Worm (Caenorhabditis elegans) whole organism, L2 larva: ENCODE results near the gene chin-1.
A peak's percentile ranks its signal among the peaks of the same experiment; 100 is the strongest.

Source experiments
- F13H6.1 ChIP-seq: sonication (generic microtip); optimal IDR thresholded peaks from 2 replicates; lab custom pipeline; 2016; ENCODE audit warnings: missing genetic modification characterization, missing compliant biosample characterization
- R02D3.7 ChIP-seq: fragments of 150-350 bp; optimal IDR thresholded peaks from 2 replicates; lab custom pipeline; 2014; ENCODE audit warnings: missing biosample characterization, missing genetic modification characterization
- ZK546.5 ChIP-seq: sonication (generic microtip); optimal IDR thresholded peaks from 2 replicates; lab custom pipeline; 2017; ENCODE audit warnings: missing biosample characterization, missing genetic modification characterization
- aly-2 ChIP-seq: fragments of 150-350 bp; optimal IDR thresholded peaks from 2 replicates; lab custom pipeline; 2014; ENCODE audit warnings: missing biosample characterization, missing genetic modification characterization
- ama-1 ChIP-seq: fragments of 150-350 bp; optimal IDR thresholded peaks from 2 replicates; lab custom pipeline; 2018; ENCODE audit warnings: inconsistent platforms
- blmp-1 ChIP-seq: sonication (generic microtip); optimal IDR thresholded peaks from 2 replicates; lab custom pipeline; 2017; ENCODE audit warnings: missing genetic modification characterization, mild to moderate bottlenecking, missing compliant biosample characterization, antibody characterized with exemption, moderate library complexity; ENCODE audit not compliant: insufficient read depth
- ceh-82 ChIP-seq: fragments of 150-350 bp; optimal IDR thresholded peaks from 2 replicates; lab custom pipeline; 2014; ENCODE audit warnings: missing biosample characterization, missing genetic modification characterization
- crh-2 ChIP-seq: sonication (generic microtip); optimal IDR thresholded peaks from 2 replicates; lab custom pipeline; 2017; ENCODE audit warnings: missing biosample characterization, missing genetic modification characterization
- egl-27 ChIP-seq: sonication (generic microtip); optimal IDR thresholded peaks from 3 replicates; lab custom pipeline; 2017; ENCODE audit warnings: missing biosample characterization, missing genetic modification reagents, missing genetic modification characterization
- fos-1 ChIP-seq: fragments of 150-350 bp; optimal IDR thresholded peaks from 2 replicates; lab custom pipeline; 2014; ENCODE audit warnings: missing biosample characterization, missing genetic modification characterization
- gmeb-1 ChIP-seq: fragments of 150-350 bp; optimal IDR thresholded peaks from 2 replicates; lab custom pipeline; 2014; ENCODE audit warnings: missing biosample characterization, missing genetic modification characterization
- lin-11 ChIP-seq: fragments of 150-350 bp; sonication (generic microtip); optimal IDR thresholded peaks from 2 replicates; lab custom pipeline; 2014; ENCODE audit warnings: missing biosample characterization, missing genetic modification characterization, inconsistent platforms, mixed read lengths
- lin-13 ChIP-seq: fragments of 150-350 bp; optimal IDR thresholded peaks from 2 replicates; lab custom pipeline; 2014; ENCODE audit warnings: missing biosample characterization, missing genetic modification reagents, missing genetic modification characterization
- lin-39 ChIP-seq: fragments of 150-350 bp; optimal IDR thresholded peaks from 2 replicates; lab custom pipeline; 2014; ENCODE audit warnings: missing biosample characterization, missing genetic modification reagents, missing genetic modification characterization
- lsy-2 ChIP-seq, 2 experiments: fragments of 150-350 bp in 1 of 2; sonication (generic microtip) in 1 of 2; optimal IDR thresholded peaks; 2 replicates each; lab custom pipeline; 2014 to 2017; ENCODE audit warnings: missing biosample characterization in 2 of 2, missing genetic modification characterization in 2 of 2
- mab-5 ChIP-seq: fragments of 150-350 bp; optimal IDR thresholded peaks from 2 replicates; lab custom pipeline; 2014; ENCODE audit warnings: missing biosample characterization, missing genetic modification characterization
- mdl-1 ChIP-seq, 2 experiments: fragments of 150-350 bp in 1 of 2; sonication (generic microtip) in 1 of 2; optimal IDR thresholded peaks; 2 replicates each; lab custom pipeline; 2017; ENCODE audit warnings: missing biosample characterization in 2 of 2, missing genetic modification characterization in 2 of 2
- nhr-129 ChIP-seq: fragments of 150-350 bp; optimal IDR thresholded peaks from 2 replicates; lab custom pipeline; 2014; ENCODE audit warnings: missing biosample characterization, missing genetic modification characterization
- nhr-23 ChIP-seq: fragments of 150-350 bp; optimal IDR thresholded peaks from 2 replicates; lab custom pipeline; 2014; ENCODE audit warnings: missing biosample characterization, missing genetic modification reagents, missing genetic modification characterization
- nhr-25 ChIP-seq: fragments of 150-350 bp; sonication (generic microtip); optimal IDR thresholded peaks from 3 replicates; lab custom pipeline; 2014; ENCODE audit warnings: missing biosample characterization, missing genetic modification characterization
- nhr-6 ChIP-seq: fragments of 150-350 bp; optimal IDR thresholded peaks from 2 replicates; lab custom pipeline; 2014; ENCODE audit warnings: missing biosample characterization, missing genetic modification characterization
- peb-1 ChIP-seq: fragments of 150-350 bp; optimal IDR thresholded peaks from 2 replicates; lab custom pipeline; 2014; ENCODE audit warnings: missing biosample characterization, missing genetic modification characterization
- sem-4 ChIP-seq: fragments of 150-350 bp; optimal IDR thresholded peaks from 2 replicates; lab custom pipeline; 2014; ENCODE audit warnings: missing biosample characterization, missing genetic modification reagents, missing genetic modification characterization
- sma-3 ChIP-seq: sonication (generic microtip); optimal IDR thresholded peaks from 2 replicates; lab custom pipeline; 2016; ENCODE audit warnings: missing genetic modification reagents, missing genetic modification characterization, missing compliant biosample characterization
- sma-9 ChIP-seq, 2 experiments: fragments of 150-350 bp in 1 of 2; sonication (generic microtip) in 1 of 2; optimal IDR thresholded peaks; 2 replicates each; lab custom pipeline; 2014 to 2016; ENCODE audit warnings: missing genetic modification characterization in 2 of 2, mild to moderate bottlenecking in 1 of 2, missing biosample characterization in 1 of 2, missing compliant biosample characterization in 1 of 2, missing genetic modification reagents in 1 of 2, moderate library complexity in 1 of 2
- snpc-4 ChIP-seq: fragments of 150-350 bp; optimal IDR thresholded peaks from 2 replicates; lab custom pipeline; 2014; ENCODE audit warnings: missing biosample characterization, missing genetic modification characterization
- unc-39 ChIP-seq: fragments of 150-350 bp; optimal IDR thresholded peaks from 2 replicates; lab custom pipeline; 2014; ENCODE audit warnings: missing biosample characterization, missing genetic modification characterization
- ztf-11 ChIP-seq: sonication (generic microtip); optimal IDR thresholded peaks from 2 replicates; lab custom pipeline; 2017; ENCODE audit warnings: missing biosample characterization, missing genetic modification characterization
- ztf-4 ChIP-seq: fragments of 150-350 bp; optimal IDR thresholded peaks from 2 replicates; lab custom pipeline; 2014; ENCODE audit warnings: missing biosample characterization, missing genetic modification characterization

chin-1 gene

DNA sequence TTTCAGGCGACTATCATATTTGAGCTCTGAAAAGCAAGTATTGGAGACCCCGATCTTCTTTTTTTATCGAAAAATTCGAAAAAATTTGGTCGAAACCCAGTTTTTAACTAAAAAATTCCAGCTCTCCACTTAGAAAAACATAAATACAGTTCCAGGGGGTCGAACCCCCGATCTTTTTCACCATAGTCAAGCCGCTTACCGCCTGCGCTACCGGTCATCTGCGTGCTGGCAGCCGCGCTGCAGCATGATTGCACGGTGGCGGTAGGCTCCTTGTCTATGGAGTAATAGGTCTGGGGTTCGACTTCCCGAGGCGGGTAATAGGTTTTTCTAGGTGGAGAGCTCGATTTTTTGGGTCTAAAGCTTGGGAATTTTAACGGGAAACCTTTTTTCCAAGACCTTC, 27.2 kb downstream of the chin-1 start, which contains the start of gene clc-24:
TSS of gene clc-24 (plus strand) at position 263 of the 400 bp plus-strand sequence.
- TF ChIP-seq F13H6.1 (tag; lab: Kevin White, UChicago) (no peak), ama-1 (lab: Kevin White, UChicago) (no peak), nhr-23 (tag; lab: Kevin White, UChicago) (no peak), nhr-6 (tag; lab: Kevin White, UChicago) (no peak), egl-27 (tag; lab: Kevin White, UChicago) (no peak)

DNA sequence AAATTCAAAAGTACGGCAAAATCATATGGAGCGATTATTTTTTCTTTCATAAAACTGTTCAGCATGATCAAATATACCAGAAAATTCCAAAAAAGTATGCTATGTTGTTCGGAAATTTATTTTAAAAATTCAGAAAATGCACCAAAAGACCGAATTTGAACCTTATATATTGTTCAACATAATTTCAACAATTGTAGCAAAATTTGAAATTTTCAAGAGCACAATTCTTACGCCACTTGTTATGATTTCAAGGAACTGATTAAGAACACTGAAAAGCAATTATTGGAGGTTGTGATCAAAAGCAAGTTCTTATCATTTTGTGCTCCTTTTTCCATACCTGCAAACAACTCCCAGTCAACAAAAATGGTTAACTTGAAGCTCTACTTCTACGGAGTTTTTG, 28.9 kb downstream of the chin-1 start, which contains the start of gene clc-27:
TSS of gene clc-27 (plus strand) at position 301 of the 400 bp plus-strand sequence.
- TF ChIP-seq snpc-4, result no peak
- no peak for TF ChIP-seq ceh-82 (tag; lab: Kevin White, UChicago)
- TF ChIP-seq lin-11 (tag; lab: Kevin White, UChicago), result no peak
- no peak for TF ChIP-seq F13H6.1 (tag; lab: Kevin White, UChicago)
- TF ChIP-seq lin-39 (tag; lab: Kevin White, UChicago), result no peak

ce11 chrIII:1007143-1007905, 29.7 kb downstream of the chin-1 start:
- no peak for TF ChIP-seq peb-1 (tag; lab: Kevin White, UChicago)
- TF ChIP-seq sem-4 (tag; lab: Kevin White, UChicago), result no peak
- no peak for TF ChIP-seq ZK546.5 (tag; lab: Kevin White, UChicago)
- no peak for TF ChIP-seq lin-11 (tag; lab: Kevin White, UChicago)
- TF ChIP-seq nhr-129 (tag; lab: Kevin White, UChicago), result no peak
- no peak for TF ChIP-seq ztf-11 (tag; lab: Kevin White, UChicago)
- TF ChIP-seq R02D3.7 (tag; lab: Kevin White, UChicago), result no peak
- TF ChIP-seq sma-3 (GFP tag; lab: Kevin White, UChicago), result no peak
- no peak for TF ChIP-seq blmp-1 (tag; lab: Kevin White, UChicago)
- no peak for TF ChIP-seq nhr-25

DNA sequence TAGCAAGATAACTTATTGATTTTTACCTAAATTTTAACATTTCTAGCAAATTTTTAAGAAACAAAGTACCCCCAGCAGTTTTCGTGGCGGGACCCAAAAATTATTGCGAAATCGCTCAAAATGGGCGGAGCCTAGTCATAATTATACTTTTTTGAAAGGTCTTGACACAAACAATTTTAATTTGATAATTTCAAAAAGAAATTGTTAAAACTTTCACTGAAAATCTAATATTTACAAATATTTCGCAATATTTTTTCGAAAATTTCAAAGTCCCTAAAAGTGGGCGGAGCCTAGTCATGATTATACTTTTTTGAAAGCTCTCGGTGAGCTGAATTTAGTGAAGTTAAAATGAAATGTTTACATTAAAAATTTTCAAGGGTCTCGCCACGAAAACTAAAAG, 32.5 kb downstream of the chin-1 start:
- TF ChIP-seq mdl-1 (tag; optimal IDR thresholded peaks at IDR 0.05; lab: Kevin White, UChicago), result no peak

ce11 chrIII:1002510-1002909, 34.5 kb downstream of the chin-1 start, which contains the start of gene clec-150:
Gene clec-150, plus strand, starts transcription at chrIII:1002707.
- TF ChIP-seq crh-2 (peak; percentile 91), mab-5 (tag; lab: Kevin White, UChicago) (no peak), gmeb-1 (peak; percentile 46), fos-1 (peak; percentile 70)

DNA sequence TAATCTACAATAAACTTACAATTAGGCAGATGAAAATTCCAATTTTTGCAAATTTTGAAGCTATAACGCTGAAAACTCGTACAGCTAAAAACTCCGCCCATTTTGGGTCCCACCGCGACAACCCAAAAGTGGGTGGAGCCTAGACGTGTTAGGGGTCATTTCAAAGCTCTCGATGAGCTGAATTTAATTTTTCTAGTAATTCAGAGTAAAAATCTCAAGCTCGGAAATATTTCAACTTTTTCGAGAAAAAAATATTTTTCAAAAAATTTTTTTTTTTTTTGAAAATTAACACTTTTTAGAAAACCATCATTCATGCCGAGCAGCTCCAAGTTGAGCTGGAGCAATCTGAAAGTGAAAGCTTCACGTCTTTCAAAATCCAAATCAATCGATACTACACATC, 35.7 kb downstream of the chin-1 start, which contains the start of gene R06B10.7:
TSS of gene R06B10.7 (minus strand) at position 101 of the 400 bp plus-strand sequence.
- TF ChIP-seq gmeb-1 (no peak), mdl-1 (tag; optimal IDR thresholded peaks at IDR 0.05; lab: Kevin White, UChicago) (no peak), ztf-4 (no peak), lin-11 (tag; lab: Kevin White, UChicago) (no peak), sma-9 (GFP tag; optimal IDR thresholded peaks at IDR 0.05; lab: Kevin White, UChicago) (no peak), sma-9 (tag; optimal IDR thresholded peaks at IDR 0.05; lab: Kevin White, UChicago) (no peak), mab-5 (tag; lab: Kevin White, UChicago) (no peak), R02D3.7 (tag; lab: Kevin White, UChicago) (no peak), lin-13 (GFP tag; lab: Kevin White, UChicago) (no peak), lin-39 (tag; lab: Kevin White, UChicago) (no peak), unc-39 (tag; lab: Kevin White, UChicago) (no peak), aly-2 (tag; lab: Kevin White, UChicago) (no peak), lsy-2 (tag; optimal IDR thresholded peaks at IDR 0.05; lab: Kevin White, UChicago) (no peak)
